Worm (Caenorhabditis elegans) whole organism, midembryonic: ENCODE measurements around the gene C42D4.19.

Experiments used
- cog-1 ChIP-seq: sonication (generic microtip); optimal IDR thresholded peaks from 2 replicates; lab custom pipeline; 2016; ENCODE audit warnings: missing genetic modification characterization, missing compliant biosample characterization
- flt-1 ChIP-seq: fragments of 200-800 bp; sonication (Bioruptor generic); IDR thresholded peaks from 2 replicates; pipeline ENCODE4 v1.3.6; 2022; ENCODE audit warnings: missing genetic modification characterization, missing compliant biosample characterization
- klf-2 ChIP-seq: fragments of 200-800 bp; sonication (Bioruptor generic); conservative IDR thresholded peaks from 2 replicates; pipeline ENCODE4 v1.3.6; 2022; ENCODE audit warnings: missing genetic modification reagents, missing genetic modification characterization, missing compliant biosample characterization
- med-1 ChIP-seq: sonication (generic microtip); optimal IDR thresholded peaks from 2 replicates; lab custom pipeline; 2017; ENCODE audit warnings: missing genetic modification characterization, mild to moderate bottlenecking, missing compliant biosample characterization, antibody characterized with exemption, missing genetic modification reagents; ENCODE audit not compliant: insufficient read depth
- ref-1 ChIP-seq: fragments of 200-800 bp; sonication (Bioruptor generic); conservative IDR thresholded peaks from 2 replicates; pipeline ENCODE4 v1.3.6; 2022; ENCODE audit warnings: missing genetic modification reagents, missing genetic modification characterization, missing compliant biosample characterization
- ztf-29 ChIP-seq: fragments of 200-800 bp; sonication (Bioruptor generic); IDR thresholded peaks from 2 replicates; pipeline ENCODE4 v1.3.6; 2022; ENCODE audit warnings: missing genetic modification reagents, missing genetic modification characterization, missing compliant biosample characterization

ce11 chrIV:7216210-7216609, 40.8 kb downstream of the C42D4.19 start:
- TF ChIP-seq flt-1 = no peak
- TF ChIP-seq cog-1 = no peak
- TF ChIP-seq med-1 (GFP tag; lab: Kevin White, UChicago) = no peak
- TF ChIP-seq ztf-29 (GFP tag; lab: Robert Waterston, UW) = no peak
- no peak for TF ChIP-seq ref-1 (GFP tag; lab: Robert Waterston, UW)
- TF ChIP-seq klf-2 = no peak
